Worm (Caenorhabditis elegans) whole organism, young adult: ENCODE measurements around the gene npr-12.

Source experiments
- D2030.7 ChIP-seq: fragments of 200-800 bp; sonication (Bioruptor generic); IDR thresholded peaks from 2 replicates; pipeline ENCODE4 v1.3.6; 2022; ENCODE audit warnings: missing genetic modification reagents, missing genetic modification characterization, missing compliant biosample characterization
- F23B12.7 ChIP-seq: sonication (generic microtip); optimal IDR thresholded peaks from 2 replicates; lab custom pipeline; 2017; ENCODE audit warnings: missing genetic modification characterization, mild to moderate bottlenecking, missing compliant biosample characterization, antibody characterized with exemption, moderate library complexity; ENCODE audit not compliant: insufficient read depth
- F33H1.4 ChIP-seq: fragments of 200-800 bp; sonication (Bioruptor generic); IDR thresholded peaks from 2 replicates; pipeline ENCODE4 v1.3.6; 2022; ENCODE audit warnings: missing genetic modification reagents, missing genetic modification characterization, missing compliant biosample characterization
- F37B4.10 ChIP-seq: fragments of 200-800 bp; sonication (Bioruptor generic); IDR thresholded peaks from 2 replicates; pipeline ENCODE4 v1.3.6; 2022; ENCODE audit warnings: missing genetic modification characterization, missing compliant biosample characterization
- F49E8.2 ChIP-seq: sonication (generic microtip); optimal IDR thresholded peaks from 3 replicates; lab custom pipeline; 2017; ENCODE audit warnings: missing genetic modification characterization, mild to moderate bottlenecking, missing compliant biosample characterization, antibody characterized with exemption, moderate library complexity; ENCODE audit not compliant: insufficient read depth
- F55B11.4 ChIP-seq: sonication (generic microtip); optimal IDR thresholded peaks from 2 replicates; lab custom pipeline; 2016; ENCODE audit warnings: missing compliant biosample characterization, missing genetic modification characterization, borderline replicate concordance; ENCODE audit not compliant: insufficient read depth
- Y53G8AR.9 ChIP-seq: fragments of 200-800 bp; sonication (Bioruptor generic); conservative IDR thresholded peaks from 2 replicates; pipeline ENCODE4 v1.3.6; 2022; ENCODE audit warnings: missing genetic modification reagents, missing genetic modification characterization, missing compliant biosample characterization
- ama-1 ChIP-seq, 3 experiments: fragments of 150-350 bp in 1 of 3; sonication (generic microtip) in 2 of 3; optimal IDR thresholded peaks; 2 replicates each; lab custom pipeline; 2014 to 2018; ENCODE audit warnings: missing biosample characterization in 2 of 3, missing genetic modification characterization in 2 of 3, missing genetic modification reagents in 2 of 3
- ceh-27 ChIP-seq: fragments of 200-800 bp; sonication (Bioruptor generic); optimal IDR thresholded peaks from 2 replicates; lab custom pipeline; 2018; ENCODE audit warnings: mild to moderate bottlenecking, missing genetic modification characterization, moderate library complexity, missing compliant biosample characterization
- ceh-91 ChIP-seq: fragments of 200-800 bp; sonication (Bioruptor generic); IDR thresholded peaks from 2 replicates; pipeline ENCODE4 v1.3.6; 2022; ENCODE audit warnings: missing genetic modification reagents, missing genetic modification characterization, missing compliant biosample characterization
- dox-1 ChIP-seq: fragments of 200-800 bp; sonication (Bioruptor generic); IDR thresholded peaks from 2 replicates; pipeline ENCODE4 v1.3.6; 2022; ENCODE audit warnings: missing genetic modification reagents, missing genetic modification characterization, missing compliant biosample characterization
- dpl-1 ChIP-seq: fragments of 150-350 bp; optimal IDR thresholded peaks from 2 replicates; lab custom pipeline; 2014; ENCODE audit warnings: missing biosample characterization, missing genetic modification reagents, missing genetic modification characterization
- efl-1 ChIP-seq: fragments of 150-350 bp; optimal IDR thresholded peaks from 2 replicates; lab custom pipeline; 2014; ENCODE audit warnings: missing biosample characterization, missing genetic modification reagents, missing genetic modification characterization
- egrh-3 ChIP-seq: fragments of 200-800 bp; sonication (Bioruptor generic); IDR thresholded peaks from 2 replicates; pipeline ENCODE4 v1.3.6; 2022; ENCODE audit warnings: missing genetic modification reagents, missing genetic modification characterization, missing compliant biosample characterization
- hlh-26 ChIP-seq: fragments of 200-800 bp; sonication (Bioruptor generic); conservative IDR thresholded peaks from 2 replicates; pipeline ENCODE4 v1.3.6; 2022; ENCODE audit warnings: missing genetic modification reagents, missing genetic modification characterization, missing compliant biosample characterization
- hmg-1.2 ChIP-seq: fragments of 200-800 bp; sonication (Bioruptor generic); IDR thresholded peaks from 2 replicates; pipeline ENCODE4 v1.3.6; 2022; ENCODE audit warnings: missing genetic modification reagents, missing genetic modification characterization, missing compliant biosample characterization
- let-607 ChIP-seq, 2 experiments: fragments of 200-800 bp in 1 of 2; sonication (Bioruptor generic) in 1 of 2; sonication (generic microtip) in 1 of 2; optimal IDR thresholded peaks; 2 replicates each; lab custom pipeline; 2016 to 2018; ENCODE audit warnings: mild to moderate bottlenecking in 2 of 2, missing compliant biosample characterization in 2 of 2, missing genetic modification characterization in 2 of 2, moderate library complexity in 2 of 2, missing genotype in 1 of 2
- lin-26 ChIP-seq: fragments of 200-800 bp; sonication (Bioruptor generic); IDR thresholded peaks from 2 replicates; pipeline ENCODE4 v1.3.6; 2022; ENCODE audit warnings: missing genetic modification reagents, missing genetic modification characterization, missing compliant biosample characterization
- lin-54 ChIP-seq: fragments of 200-800 bp; sonication (Bioruptor generic); optimal IDR thresholded peaks from 2 replicates; lab custom pipeline; 2018; ENCODE audit warnings: mild to moderate bottlenecking, missing genetic modification characterization, missing compliant biosample characterization
- lsl-1 ChIP-seq: fragments of 200-800 bp; sonication (Bioruptor generic); optimal IDR thresholded peaks from 2 replicates; lab custom pipeline; 2018; ENCODE audit warnings: mild to moderate bottlenecking, missing genetic modification characterization, moderate library complexity, missing compliant biosample characterization
- madf-6 ChIP-seq: fragments of 200-800 bp; sonication (Bioruptor generic); IDR thresholded peaks from 2 replicates; pipeline ENCODE4 v1.3.6; 2022; ENCODE audit warnings: missing genetic modification reagents, missing genetic modification characterization, missing compliant biosample characterization
- madf-8 ChIP-seq: fragments of 200-800 bp; sonication (Bioruptor generic); conservative IDR thresholded peaks from 2 replicates; pipeline ENCODE4 v1.3.6; 2022; ENCODE audit warnings: missing genetic modification reagents, missing genetic modification characterization, missing compliant biosample characterization
- mcd-1 ChIP-seq: fragments of 200-800 bp; sonication (Bioruptor generic); IDR thresholded peaks from 2 replicates; pipeline ENCODE4 v1.3.6; 2022; ENCODE audit warnings: missing genetic modification reagents, missing genetic modification characterization, missing compliant biosample characterization
- nhr-80 ChIP-seq: sonication (generic microtip); optimal IDR thresholded peaks from 2 replicates; lab custom pipeline; 2016; ENCODE audit warnings: missing genetic modification characterization, missing compliant biosample characterization
- pha-4 ChIP-seq: fragments of 150-350 bp; sonication (generic microtip); optimal IDR thresholded peaks from 2 replicates; lab custom pipeline; 2014; ENCODE audit warnings: missing biosample characterization, missing genetic modification reagents, missing genetic modification characterization
- snpc-4 ChIP-seq, 5 experiments: fragments of 150-350 bp in 1 of 5; sonication (generic microtip) in 4 of 5; optimal IDR thresholded peaks; 2 replicates each; lab custom pipeline; 2014 to 2018; ENCODE audit warnings: missing genetic modification characterization in 5 of 5, missing biosample characterization in 3 of 5, antibody characterized with exemption in 2 of 5, mild to moderate bottlenecking in 2 of 5, missing compliant biosample characterization in 2 of 5, missing genotype in 2 of 5, moderate library complexity in 2 of 5, missing genetic modification reagents in 1 of 5
- tbp1 ChIP-seq: fragments of 200-800 bp; sonication (Bioruptor generic); optimal IDR thresholded peaks from 2 replicates; lab custom pipeline; 2018; ENCODE audit warnings: mild to moderate bottlenecking, missing genetic modification characterization, missing compliant biosample characterization
- zfh-2 ChIP-seq: fragments of 200-800 bp; sonication (Bioruptor generic); conservative IDR thresholded peaks from 2 replicates; pipeline ENCODE4 v1.3.6; 2022; ENCODE audit warnings: missing genetic modification reagents, missing genetic modification characterization, missing compliant biosample characterization
- ztf-18 ChIP-seq: sonication (generic microtip); optimal IDR thresholded peaks from 2 replicates; lab custom pipeline; 2016; ENCODE audit warnings: missing genotype, mild to moderate bottlenecking, missing genetic modification characterization, missing compliant biosample characterization
- ztf-26 ChIP-seq: sonication (generic microtip); optimal IDR thresholded peaks from 2 replicates; lab custom pipeline; 2017; ENCODE audit warnings: missing genetic modification characterization, missing compliant biosample characterization

npr-12 gene

DNA sequence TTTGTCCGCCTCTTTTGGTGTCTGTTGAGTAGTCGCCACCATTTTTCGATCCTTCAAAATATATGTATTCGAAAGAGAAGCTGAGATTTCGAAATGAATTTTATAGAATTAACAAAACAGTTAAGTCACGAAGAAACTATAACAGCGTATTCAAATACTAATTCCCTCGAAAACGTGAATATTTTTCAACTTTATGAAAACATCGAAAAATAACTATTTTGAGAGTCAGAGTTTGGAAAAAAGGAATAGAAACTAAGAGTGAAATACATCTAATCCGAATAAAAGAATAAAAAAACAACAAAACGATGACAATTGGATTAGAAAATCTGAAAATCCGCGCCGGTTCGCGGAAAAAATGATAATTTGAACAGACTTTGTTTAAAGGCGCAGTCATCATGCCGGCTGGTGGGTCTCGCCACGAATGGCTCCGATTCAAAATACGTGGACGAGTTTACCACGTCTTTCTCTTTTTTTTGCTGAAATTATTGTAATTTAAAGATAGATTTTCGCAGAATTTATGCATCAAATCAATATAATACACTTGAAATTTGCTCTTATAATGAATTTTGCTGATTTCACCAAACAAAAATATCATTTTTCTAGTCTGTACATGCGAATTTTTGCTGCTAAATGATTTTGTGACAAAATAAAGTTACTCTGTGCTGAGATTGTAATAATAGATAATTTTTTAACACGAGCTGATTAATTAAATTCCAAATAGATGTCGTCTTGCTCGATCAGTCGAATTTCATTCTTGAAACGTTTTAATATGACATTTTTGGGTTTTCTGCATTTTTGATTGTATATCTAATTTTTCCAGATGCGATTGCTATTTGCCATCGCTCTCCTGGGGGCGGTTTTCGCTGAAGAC, 27.4 kb downstream of the npr-12 start, which contains the start of the genes rpn-1 and ribo-1:
rpn-1 (minus strand) TSS at position 51 of the 871 bp plus-strand sequence.
ribo-1 (plus strand) TSS at position 821 of the 871 bp plus-strand sequence.
- peak; percentile 74 for TF ChIP-seq efl-1 (GFP tag; lab: Kevin White, UChicago)
- TF ChIP-seq madf-6 (GFP tag; lab: Robert Waterston, UW), result peak; percentile 67
- TF ChIP-seq F55B11.4 (tag; lab: Kevin White, UChicago), result no peak
- peak; percentile 44; the same call in 1 of the 2 replicates for TF ChIP-seq madf-8 (GFP tag; lab: Robert Waterston, UW)
- TF ChIP-seq pha-4 (tag; lab: Kevin White, UChicago), result no peak
- no peak for TF ChIP-seq ztf-26 (tag; lab: Kevin White, UChicago)
- no peak for TF ChIP-seq hlh-26 (GFP tag; lab: Robert Waterston, UW)
- TF ChIP-seq snpc-4 (GFP tag; optimal IDR thresholded peaks at IDR 0.05; lab: Kevin White, UChicago), result no peak
- peak in 3 of 4 experiments; percentile 42 to 64 (median 63) for TF ChIP-seq snpc-4 (tag; optimal IDR thresholded peaks at IDR 0.05; lab: Kevin White, UChicago)
- TF ChIP-seq tbp1, result peak; percentile 5
- TF ChIP-seq nhr-80 (tag; lab: Kevin White, UChicago), result peak; percentile 1
- TF ChIP-seq ceh-91 (GFP tag; lab: Robert Waterston, UW), result 0 out of 2 replicates have a peak, but pooled peaks have one; percentile 32
- TF ChIP-seq F33H1.4 (GFP tag; lab: Robert Waterston, UW), result peak; percentile 88
- peak; percentile 40 for TF ChIP-seq F49E8.2 (tag; lab: Kevin White, UChicago)
- TF ChIP-seq hmg-1.2 (GFP tag; lab: Robert Waterston, UW), result peak; percentile 31; the same call in 1 of the 2 replicates
- TF ChIP-seq D2030.7 (GFP tag; lab: Robert Waterston, UW), result peak; percentile 29; the same call in 1 of the 2 replicates
- peak; percentile 18 for TF ChIP-seq dpl-1 (GFP tag; lab: Kevin White, UChicago)
- TF ChIP-seq ztf-18, result peak; percentile 3
- TF ChIP-seq lsl-1 (GFP tag; lab: Kevin White, UChicago), result peak; percentile 59
- peak; percentile 74 to 82 for TF ChIP-seq let-607 (tag; optimal IDR thresholded peaks at IDR 0.05; lab: Kevin White, UChicago)
- TF ChIP-seq lin-54, result peak; percentile 42
- peak; percentile 56; the same call in 1 of the 2 replicates for TF ChIP-seq dox-1 (GFP tag; lab: Robert Waterston, UW)
- TF ChIP-seq Y53G8AR.9 (GFP tag; lab: Robert Waterston, UW), result no peak
- TF ChIP-seq F23B12.7, result peak; percentile 28

DNA sequence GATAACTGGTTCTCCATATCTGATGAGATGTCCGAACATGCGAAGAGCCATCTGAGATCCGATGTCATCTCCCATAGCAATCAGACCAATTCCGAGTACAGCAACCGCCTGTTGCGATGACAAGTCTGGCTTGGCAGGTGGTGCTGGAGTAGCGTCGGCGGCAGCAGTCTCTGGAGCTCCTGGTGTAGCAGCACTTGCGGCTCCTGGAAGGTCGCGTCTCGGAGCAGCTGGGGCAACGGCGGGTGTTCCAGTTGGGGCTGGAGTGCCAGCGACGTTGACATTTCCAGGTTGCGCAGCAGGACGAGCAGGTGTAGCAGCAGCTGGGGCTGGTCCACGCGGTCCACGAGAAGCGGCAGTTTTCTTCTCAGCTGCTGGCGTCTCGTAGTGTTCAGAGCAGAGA, 30.0 kb downstream of the npr-12 start:
- peak; percentile 96 for TF ChIP-seq zfh-2 (GFP tag; lab: Robert Waterston, UW)
- TF ChIP-seq ztf-26 (tag; lab: Kevin White, UChicago), result no peak
- peak; percentile 20 for TF ChIP-seq ceh-27 (GFP tag; lab: Kevin White, UChicago)
- TF ChIP-seq mcd-1, result peak; percentile 31; the same call in 1 of the 2 replicates
- TF ChIP-seq F33H1.4 (GFP tag; lab: Robert Waterston, UW), result 0 out of 2 replicates have a peak, but pooled peaks have one; percentile 21
- no peak for TF ChIP-seq ama-1 (optimal IDR thresholded peaks at IDR 0.05; lab: Kevin White, UChicago)
- no peak for TF ChIP-seq ama-1 (GFP tag; optimal IDR thresholded peaks at IDR 0.05; lab: Kevin White, UChicago)
- 0 out of 2 replicates have a peak, but pooled peaks have one; percentile 10 for TF ChIP-seq dox-1 (GFP tag; lab: Robert Waterston, UW)
- TF ChIP-seq F37B4.10 (GFP tag; lab: Robert Waterston, UW), result 0 out of 2 replicates have a peak, but pooled peaks have one; percentile 77
- peak; percentile 92 for TF ChIP-seq egrh-3 (GFP tag; lab: Robert Waterston, UW)
- peak; percentile 39; the same call in 1 of the 2 replicates for TF ChIP-seq lin-26 (GFP tag; lab: Robert Waterston, UW)
- no peak for TF ChIP-seq hlh-26 (GFP tag; lab: Robert Waterston, UW)
